Fruit fly (Drosophila melanogaster): Measurements from ENCODE around the gene mRpL28.

dm6 chr2L:5003670-5004453, 30.1 kb downstream of the mRpL28 start:
- TF ChIP-seq CG14655 (GFP tag; optimal IDR thresholded peaks at IDR 0.05) (no peak), CG13204 (GFP tag; optimal IDR thresholded peaks at IDR 0.05) (no peak), Pif1B (GFP tag; optimal IDR thresholded peaks at IDR 0.05) (no peak), CG8301 (tag; optimal IDR thresholded peaks at IDR 0.05) (no peak), CG4496 (GFP tag; IDR thresholded peaks at IDR 0.05) (no peak)

Measured in whole organism, pupa.